1 worm cellular context compared by ENCODE assay signal in the genomic region with DNA sequence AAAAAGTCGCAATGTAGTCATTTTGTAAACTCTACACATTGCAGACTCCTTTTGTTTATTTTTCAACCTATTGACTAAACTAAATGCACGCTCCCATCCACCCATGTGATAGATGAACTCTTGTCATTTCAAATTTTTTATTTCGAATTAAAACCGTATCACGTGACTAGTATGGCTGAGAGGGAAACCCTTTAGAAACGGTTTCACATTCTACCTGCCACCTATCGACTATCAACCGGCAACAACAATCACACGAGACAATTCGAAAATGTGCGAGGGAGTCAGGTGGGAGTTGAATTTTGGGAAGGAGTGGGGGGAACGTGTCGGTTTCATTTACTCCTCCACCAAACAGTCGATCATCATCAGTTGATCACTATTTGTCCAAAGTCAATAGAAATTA.
TF ChIP-seq lines count a peak whose summit lies in the region.

No protein-coding gene starts in this region.

TF ChIP-seq in whole organism, L1 larva, 84 proteins besides CTCF, POLR2A, EP300 and RAD21 (continued from another document):
- peak; percentile 3 for TF ChIP-seq unc-130 (tag; optimal IDR thresholded peaks at IDR 0.05; lab: Kevin White, UChicago)
- no peak for TF ChIP-seq sup-37 (GFP tag; optimal IDR thresholded peaks at IDR 0.05; lab: Kevin White, UChicago)
- TF ChIP-seq tbx-2 (tag; optimal IDR thresholded peaks at IDR 0.05; lab: Kevin White, UChicago), result peak; percentile 66
- no peak for TF ChIP-seq pqm-1 (tag; optimal IDR thresholded peaks at IDR 0.05; lab: Kevin White, UChicago)
- TF ChIP-seq sptf-1 (tag; optimal IDR thresholded peaks at IDR 0.05; lab: Kevin White, UChicago), result no peak
- TF ChIP-seq nhr-237 (tag; optimal IDR thresholded peaks at IDR 0.05; lab: Kevin White, UChicago), result no peak
- TF ChIP-seq Y116A8C.19 (tag; optimal IDR thresholded peaks at IDR 0.05; lab: Kevin White, UChicago; ENCODE audit: borderline replicate concordance), result no peak
- TF ChIP-seq ets-5 (GFP tag; IDR thresholded peaks at IDR 0.05; lab: Robert Waterston, UW), result no peak
- TF ChIP-seq mep-1 (tag; optimal IDR thresholded peaks at IDR 0.05; lab: Kevin White, UChicago), result peak; percentile 47
- no peak for TF ChIP-seq unc-86 (tag; optimal IDR thresholded peaks at IDR 0.05; lab: Kevin White, UChicago)
- TF ChIP-seq ces-1 (GFP tag; optimal IDR thresholded peaks at IDR 0.05; lab: Kevin White, UChicago), result no peak
- TF ChIP-seq nhr-90 (tag; optimal IDR thresholded peaks at IDR 0.05; lab: Kevin White, UChicago; ENCODE audit: poor library complexity), result peak; percentile 83
- TF ChIP-seq nhr-12 (tag; optimal IDR thresholded peaks at IDR 0.05; lab: Kevin White, UChicago), result no peak
- no peak for TF ChIP-seq irx-1 (tag; optimal IDR thresholded peaks at IDR 0.05; lab: Kevin White, UChicago)
- TF ChIP-seq tlp-1 (tag; optimal IDR thresholded peaks at IDR 0.05; lab: Kevin White, UChicago), result no peak
- no peak for TF ChIP-seq egl-13 (tag; optimal IDR thresholded peaks at IDR 0.05; lab: Kevin White, UChicago)
- peak; percentile 37; the same call in 1 of the 2 replicates for TF ChIP-seq grh-1 (GFP tag; IDR thresholded peaks at IDR 0.05; lab: Robert Waterston, UW)
- no peak for TF ChIP-seq pax-3 (tag; optimal IDR thresholded peaks at IDR 0.05; lab: Kevin White, UChicago)
- no peak for TF ChIP-seq efl-1 (optimal IDR thresholded peaks at IDR 0.05; lab: Kevin White, UChicago)
- peak in 1 of 2 experiments; percentile 95 for TF ChIP-seq efl-1 (GFP tag; optimal IDR thresholded peaks at IDR 0.05 in 1 of 2; lab: Kevin White, UChicago)
- no peak for TF ChIP-seq rnt-1 (tag; optimal IDR thresholded peaks at IDR 0.05; lab: Kevin White, UChicago)
